Worm (Caenorhabditis elegans) whole organism, L4/young adult: ENCODE results near the gene ketn-1.

Source experiments
- W03F9.2 ChIP-seq: fragments of 150-350 bp; optimal IDR thresholded peaks from 2 replicates; lab custom pipeline; 2014; ENCODE audit warnings: missing biosample characterization, missing genetic modification characterization
- dao-5 ChIP-seq: sonication (generic microtip); optimal IDR thresholded peaks from 2 replicates; lab custom pipeline; 2016; ENCODE audit warnings: missing genotype, missing genetic modification characterization, moderate library complexity, missing compliant biosample characterization
- him-1 ChIP-seq: sonication (generic microtip); optimal IDR thresholded peaks from 2 replicates; lab custom pipeline; 2016; ENCODE audit warnings: missing genotype, missing genetic modification reagents, missing genetic modification characterization, missing compliant biosample characterization

- TF ChIP-seq W03F9.2 (tag; lab: Kevin White, UChicago) (no peak), him-1 (tag; lab: Kevin White, UChicago) (no peak), dao-5 (no peak)
Measured at ce11 chrV:2750006-2750405, 57.7 kb downstream of the ketn-1 start, which contains the start of gene srx-24.
